Worm (Caenorhabditis elegans) whole organism, L4 larva: ENCODE results near the gene crb-3.

ENCODE experiments used
- D1046.2 ChIP-seq: fragments of 200-800 bp; sonication (Bioruptor generic); IDR thresholded peaks from 2 replicates; pipeline ENCODE4 v1.3.6; 2022; ENCODE audit warnings: missing genetic modification characterization, missing compliant biosample characterization
- F44E2.7 ChIP-seq: fragments of 200-800 bp; sonication (Bioruptor generic); IDR thresholded peaks from 2 replicates; pipeline ENCODE4 v2.1.2; 2022; ENCODE audit warnings: missing genetic modification characterization, missing compliant biosample characterization
- Y48G9A.11 ChIP-seq: fragments of 200-800 bp; sonication (Bioruptor generic); IDR thresholded peaks from 2 replicates; pipeline ENCODE4 v1.3.6; 2022; ENCODE audit warnings: missing genetic modification reagents, missing genetic modification characterization, missing compliant biosample characterization
- aha-1 ChIP-seq: fragments of 150-350 bp; peaks from one replicate; lab custom pipeline; 2014; ENCODE audit warnings: missing biosample characterization, missing genetic modification characterization
- ceh-32 ChIP-seq: sonication (generic microtip); optimal IDR thresholded peaks from 2 replicates; lab custom pipeline; 2016; ENCODE audit warnings: mild to moderate bottlenecking, missing genetic modification characterization, missing compliant biosample characterization; ENCODE audit not compliant: poor library complexity
- ceh-44 ChIP-seq: fragments of 200-800 bp; sonication (Bioruptor generic); IDR thresholded peaks from 2 replicates; pipeline ENCODE4 v1.3.6; 2022; ENCODE audit warnings: missing genetic modification reagents, missing genetic modification characterization, missing compliant biosample characterization
- ceh-82 ChIP-seq: sonication (generic microtip); optimal IDR thresholded peaks from 2 replicates; lab custom pipeline; 2017; ENCODE audit warnings: missing biosample characterization, missing genetic modification characterization
- daf-12 ChIP-seq: fragments of 150-350 bp; optimal IDR thresholded peaks from 2 replicates; lab custom pipeline; 2014; ENCODE audit warnings: missing biosample characterization, missing genetic modification reagents, missing genetic modification characterization
- daf-8 ChIP-seq: fragments of 200-800 bp; sonication (Bioruptor generic); IDR thresholded peaks from 2 replicates; pipeline ENCODE4 v1.3.6; 2022; ENCODE audit warnings: missing genetic modification characterization, missing compliant biosample characterization
- dpl-1 ChIP-seq: fragments of 150-350 bp; optimal IDR thresholded peaks from 2 replicates; lab custom pipeline; 2014; ENCODE audit warnings: missing biosample characterization, missing genetic modification reagents, missing genetic modification characterization
- duxl-1 ChIP-seq: sonication (generic microtip); optimal IDR thresholded peaks from 2 replicates; lab custom pipeline; 2016; ENCODE audit warnings: mild to moderate bottlenecking, missing genetic modification characterization, moderate library complexity, missing compliant biosample characterization; ENCODE audit not compliant: poor library complexity
- egl-27 ChIP-seq: sonication (generic microtip); optimal IDR thresholded peaks from 3 replicates; lab custom pipeline; 2017; ENCODE audit warnings: missing biosample characterization, missing genetic modification reagents, missing genetic modification characterization
- fos-1 ChIP-seq: fragments of 150-350 bp; optimal IDR thresholded peaks from 2 replicates; lab custom pipeline; 2014; ENCODE audit warnings: missing biosample characterization, missing genetic modification characterization
- hmg-1.1 ChIP-seq: fragments of 200-800 bp; sonication (Bioruptor generic); IDR thresholded peaks from 2 replicates; pipeline ENCODE4 v1.3.6; 2022; ENCODE audit warnings: missing genetic modification reagents, missing genetic modification characterization, missing compliant biosample characterization
- lim-7 ChIP-seq: fragments of 200-800 bp; sonication (Bioruptor generic); IDR thresholded peaks from 2 replicates; pipeline ENCODE4 v1.3.6; 2022; ENCODE audit warnings: missing genetic modification characterization, missing compliant biosample characterization
- lsy-2 ChIP-seq, 2 experiments: fragments of 150-350 bp in 1 of 2; sonication (generic microtip) in 1 of 2; optimal IDR thresholded peaks; 2 replicates each; lab custom pipeline; 2014 to 2017; ENCODE audit warnings: missing biosample characterization in 2 of 2, missing genetic modification characterization in 2 of 2
- madf-9 ChIP-seq: fragments of 200-800 bp; sonication (Bioruptor generic); conservative IDR thresholded peaks from 2 replicates; pipeline ENCODE4 v1.3.6; 2022; ENCODE audit warnings: missing genetic modification reagents, missing genetic modification characterization, missing compliant biosample characterization
- mdt-29 ChIP-seq: fragments of 200-800 bp; sonication (Bioruptor generic); IDR thresholded peaks from 2 replicates; pipeline ENCODE4 v1.3.6; 2022; ENCODE audit warnings: missing genetic modification reagents, missing genetic modification characterization, missing compliant biosample characterization
- mep-1 ChIP-seq: fragments of 150-350 bp; sonication (generic microtip); optimal IDR thresholded peaks from 3 replicates; lab custom pipeline; 2014; ENCODE audit warnings: missing biosample characterization, missing genetic modification characterization
- nhr-6 ChIP-seq: fragments of 150-350 bp; optimal IDR thresholded peaks from 2 replicates; lab custom pipeline; 2014; ENCODE audit warnings: missing biosample characterization, missing genetic modification characterization
- set-16 ChIP-seq: fragments of 200-800 bp; sonication (Bioruptor generic); IDR thresholded peaks from 2 replicates; pipeline ENCODE4 v1.3.6; 2022; ENCODE audit warnings: missing genetic modification reagents, missing genetic modification characterization, missing compliant biosample characterization
- skn-1 ChIP-seq: fragments of 150-350 bp; optimal IDR thresholded peaks from 2 replicates; lab custom pipeline; 2014; ENCODE audit warnings: missing biosample characterization, missing genetic modification characterization
- snpc-1.2 ChIP-seq: fragments of 200-800 bp; sonication (Bioruptor generic); IDR thresholded peaks from 2 replicates; pipeline ENCODE4 v1.3.6; 2022; ENCODE audit warnings: missing genetic modification reagents, missing genetic modification characterization, missing compliant biosample characterization
- unc-39 ChIP-seq: sonication (generic microtip); optimal IDR thresholded peaks from 2 replicates; lab custom pipeline; 2017; ENCODE audit warnings: missing biosample characterization, missing genetic modification characterization
- unc-62 ChIP-seq, 3 experiments: fragments of 150-350 bp in 1 of 3; sonication (generic microtip); optimal IDR thresholded peaks in 2 of 3; peaks in 1 of 3; 1 replicate in 1 of 3; 2 replicates in 2 of 3; lab custom pipeline; 2014 to 2017; ENCODE audit warnings: missing biosample characterization in 3 of 3, missing genetic modification characterization in 3 of 3, missing genetic modification reagents in 3 of 3, missing genotype in 1 of 3
- zfp-2 ChIP-seq: sonication (generic microtip); optimal IDR thresholded peaks from 2 replicates; lab custom pipeline; 2016; ENCODE audit warnings: mild to moderate bottlenecking, missing genetic modification characterization, missing compliant biosample characterization

Gene crb-3

ce11 chrX:9183836-9184235 lies 19.7 kb upstream of the crb-3 start, which contains the start of gene Y81B9A.2:
Y81B9A.2 (plus strand) TSS chrX:9184136.
- no peak for TF ChIP-seq mdt-29 (GFP tag; lab: Robert Waterston, UW)
- TF ChIP-seq egl-27 (tag; lab: Kevin White, UChicago): no peak
- TF ChIP-seq ceh-32: no peak
- TF ChIP-seq nhr-6: no peak
- TF ChIP-seq ceh-82: no peak
- TF ChIP-seq Y48G9A.11: no peak
- no peak for TF ChIP-seq D1046.2
- no peak for TF ChIP-seq daf-12 (tag; lab: Kevin White, UChicago)
- no peak for TF ChIP-seq hmg-1.1 (GFP tag; lab: Robert Waterston, UW)
- no peak for TF ChIP-seq mep-1 (tag; lab: Kevin White, UChicago)
- TF ChIP-seq skn-1: no peak
- no peak for TF ChIP-seq madf-9 (GFP tag; lab: Robert Waterston, UW)
- TF ChIP-seq dpl-1 (GFP tag; lab: Kevin White, UChicago): no peak

- TF ChIP-seq fos-1 (tag; lab: Kevin White, UChicago) (no peak), set-16 (GFP tag; lab: Robert Waterston, UW) (peak; percentile 84), snpc-1.2 (GFP tag; lab: Robert Waterston, UW) (peak; percentile 43; the same call in 1 of the 2 replicates), Y48G9A.11 (0 out of 2 replicates have a peak, but pooled peaks have one; percentile 12), lsy-2 (tag; optimal IDR thresholded peaks at IDR 0.05; lab: Kevin White, UChicago) (no peak), ceh-44 (GFP tag; lab: Robert Waterston, UW) (peak; percentile 76), lim-7 (GFP tag; lab: Robert Waterston, UW) (0 out of 2 replicates have a peak, but pooled peaks have one; percentile 15)
- TF ChIP-seq, all 104 proteins: peak for 5
These were observed 11.6 kb upstream of the crb-3 start, which contains the start of gene Y81B9A.1 for ce11 chrX:9191795-9192494. Y81B9A.1 (plus strand) TSS chrX:9192444.

ce11 chrX:9194081-9194480 lies 9.5 kb upstream of the crb-3 start:
- TF ChIP-seq daf-8 (GFP tag; lab: Robert Waterston, UW): no peak
- TF ChIP-seq aha-1: peak; percentile 93
- TF ChIP-seq unc-62 (GFP tag; optimal IDR thresholded peaks at IDR 0.05 in 1 of 2; lab: Kevin White, UChicago): peak in 1 of 2 experiments; percentile 70
- TF ChIP-seq unc-62 (tag; optimal IDR thresholded peaks at IDR 0.05; lab: Kevin White, UChicago): no peak

ce11 chrX:9195375-9196098 lies 8.0 kb upstream of the crb-3 start:
- no peak for TF ChIP-seq daf-12 (tag; lab: Kevin White, UChicago)
- TF ChIP-seq unc-62 (GFP tag; optimal IDR thresholded peaks at IDR 0.05 in 1 of 2; lab: Kevin White, UChicago): peak in 1 of 2 experiments; percentile 77
- no peak for TF ChIP-seq unc-62 (tag; optimal IDR thresholded peaks at IDR 0.05; lab: Kevin White, UChicago)
- no peak for TF ChIP-seq unc-39
- TF ChIP-seq aha-1: peak; percentile 96
- no peak for TF ChIP-seq zfp-2 (tag; lab: Kevin White, UChicago)

ce11 chrX:9204986-9205385 lies 1.4 kb downstream of the crb-3 start:
- peak in 1 of 2 experiments; percentile 53 for TF ChIP-seq unc-62 (GFP tag; optimal IDR thresholded peaks at IDR 0.05 in 1 of 2; lab: Kevin White, UChicago)
- TF ChIP-seq unc-62 (tag; optimal IDR thresholded peaks at IDR 0.05; lab: Kevin White, UChicago): no peak
- no peak for TF ChIP-seq duxl-1 (tag; lab: Kevin White, UChicago)

- peak in 1 of 2 experiments; percentile 93 for TF ChIP-seq unc-62 (GFP tag; optimal IDR thresholded peaks at IDR 0.05 in 1 of 2; lab: Kevin White, UChicago)
- TF ChIP-seq unc-62 (tag; optimal IDR thresholded peaks at IDR 0.05; lab: Kevin White, UChicago): no peak
- TF ChIP-seq F44E2.7 (GFP tag; lab: Robert Waterston, UW): no peak
- no peak for TF ChIP-seq mdt-29 (GFP tag; lab: Robert Waterston, UW)
These were observed 3.2 kb downstream of the crb-3 start for ce11 chrX:9206731-9207130.
